Fruit fly (Drosophila melanogaster) Kc167 (cell line): ENCODE results near the gene Fum2.

Experiments used
- Myc ChIP-seq: fragments of >200 bp; optimal IDR thresholded peaks from 2 replicates; lab custom pipeline; 2017; ENCODE audit warnings: missing external identifiers
- Sin3A ChIP-seq: fragments of >200 bp; optimal IDR thresholded peaks from 2 replicates; lab custom pipeline; 2018; ENCODE audit warnings: missing external identifiers
- h ChIP-seq: fragments of >200 bp; optimal IDR thresholded peaks from 3 replicates; lab custom pipeline; 2018; ENCODE audit warnings: missing external identifiers
- insv ChIP-seq: fragments of >200 bp; optimal IDR thresholded peaks from 3 replicates; lab custom pipeline; 2018; ENCODE audit warnings: missing external identifiers
- psq ChIP-seq: fragments of >200 bp; optimal IDR thresholded peaks from 2 replicates; lab custom pipeline; 2017; ENCODE audit warnings: missing external identifiers
- ttk ChIP-seq: sonication (Bioruptor generic); optimal IDR thresholded peaks from 2 replicates; lab custom pipeline; 2017; ENCODE audit warnings: missing external identifiers

- TF ChIP-seq ttk (lab: Kevin White, UChicago) (no peak), psq (lab: Kevin White, UChicago) (no peak), Sin3A (no peak), Myc (no peak), insv (lab: Kevin White, UChicago) (no peak), h (no peak)
Measured at dm6 chrX:6716170-6716569, 34.6 kb downstream of the Fum2 start.
